Worm (Caenorhabditis elegans): ENCODE results near the gene C07A9.13.

DNA sequence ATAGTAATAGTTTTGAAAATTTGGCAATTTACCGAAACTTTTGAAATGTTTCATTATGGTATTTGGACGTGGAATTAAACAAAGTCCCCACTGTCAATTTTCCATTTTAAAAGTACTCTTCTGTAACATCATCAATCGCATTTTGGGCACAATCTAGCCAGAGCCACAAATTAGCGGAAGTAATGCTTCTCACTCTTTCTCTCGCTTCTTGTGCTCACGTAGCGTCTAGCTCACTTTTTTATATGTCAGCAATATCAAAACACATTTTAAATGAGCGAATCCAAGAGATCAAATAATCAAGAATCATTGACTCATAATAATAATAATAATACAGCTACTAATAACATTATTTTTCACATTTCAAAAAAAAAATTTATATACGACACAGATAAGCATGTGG, 17.2 kb downstream of the C07A9.13 start:
- TF ChIP-seq flt-1 (GFP tag; IDR thresholded peaks at IDR 0.05) (no peak), aly-1 (tag; optimal IDR thresholded peaks at IDR 0.05) (no peak), ama-1 (optimal IDR thresholded peaks at IDR 0.05) (no peak), pes-1 (GFP tag; IDR thresholded peaks at IDR 0.05) (no peak), sea-1 (GFP tag; conservative IDR thresholded peaks at IDR 0.05) (no peak), F13C5.2 (tag; optimal IDR thresholded peaks at IDR 0.05) (no peak), B0310.2 (tag; optimal IDR thresholded peaks at IDR 0.05) (no peak), tbx-11 (GFP tag; IDR thresholded peaks at IDR 0.05) (no peak), ceh-36 (tag; optimal IDR thresholded peaks at IDR 0.05) (no peak), ceh-13 (GFP tag; optimal IDR thresholded peaks at IDR 0.05) (no peak)
